Fruit fly (Drosophila melanogaster) whole organism, wandering third instar larva: ENCODE measurements around the gene CG14877.

Experiments
- Abd-B ChIP-seq: fragments of >200 bp; optimal IDR thresholded peaks from 2 replicates; lab custom pipeline; 2017; ENCODE audit warnings: missing biosample characterization, missing genetic modification characterization
- CrebA ChIP-seq: fragments of 200-800 bp; sonication (Bioruptor generic); optimal IDR thresholded peaks from 2 replicates; lab custom pipeline; 2016; ENCODE audit warnings: missing biosample characterization, mild to moderate bottlenecking, missing genetic modification characterization, borderline replicate concordance
- lola ChIP-seq: fragments of >200 bp; optimal IDR thresholded peaks from 2 replicates; lab custom pipeline; 2017; ENCODE audit warnings: missing biosample characterization, missing genetic modification characterization

dm6 chr3R:15921747-15922146 lies 25.9 kb upstream of the CG14877 start:
- TF ChIP-seq CrebA (GFP tag; lab: Kevin White, UChicago) (no peak), Abd-B (GFP tag; lab: Kevin White, UChicago) (no peak), lola (GFP tag; lab: Kevin White, UChicago) (no peak)
